Fruit fly (Drosophila melanogaster) whole organism, adult: ENCODE measurements around the gene sog.

Source experiments
- CG11617 ChIP-seq: fragments of 200-800 bp; sonication (Bioruptor generic); optimal IDR thresholded peaks from 2 replicates; lab custom pipeline; 2017; ENCODE audit warnings: mild to moderate bottlenecking, missing biosample characterization, missing genetic modification reagents, missing genetic modification characterization
- CG12768 ChIP-seq: fragments of 200-800 bp; sonication (Bioruptor generic); optimal IDR thresholded peaks from 2 replicates; lab custom pipeline; 2017; ENCODE audit warnings: missing biosample characterization, missing genetic modification characterization, mild to moderate bottlenecking, moderate library complexity, missing genetic modification reagents
- CG14711 ChIP-seq: fragments of 200-800 bp; sonication (Bioruptor generic); optimal IDR thresholded peaks from 2 replicates; lab custom pipeline; 2018; ENCODE audit warnings: missing biosample characterization, mild to moderate bottlenecking, missing genetic modification characterization, moderate library complexity
- CG1620 ChIP-seq: fragments of 200-800 bp; sonication (Bioruptor generic); optimal IDR thresholded peaks from 2 replicates; lab custom pipeline; 2016; ENCODE audit warnings: missing biosample characterization, missing genetic modification characterization
- CG33017 ChIP-seq: fragments of 200-800 bp; sonication (Bioruptor generic); optimal IDR thresholded peaks from 2 replicates; lab custom pipeline; 2018; ENCODE audit warnings: missing biosample characterization, mild to moderate bottlenecking, missing genetic modification characterization, moderate library complexity
- CG5204 ChIP-seq: fragments of 200-800 bp; sonication (Bioruptor generic); optimal IDR thresholded peaks from 2 replicates; lab custom pipeline; 2016; ENCODE audit warnings: missing biosample characterization, missing genetic modification characterization
- CG7045 ChIP-seq: fragments of 200-800 bp; sonication (Bioruptor generic); optimal IDR thresholded peaks from 2 replicates; lab custom pipeline; 2017; ENCODE audit warnings: missing biosample characterization, mild to moderate bottlenecking, missing genetic modification characterization
- CG7101 ChIP-seq: fragments of 200-800 bp; sonication (Bioruptor generic); optimal IDR thresholded peaks from 2 replicates; lab custom pipeline; 2018; ENCODE audit warnings: missing biosample characterization, mild to moderate bottlenecking, missing genetic modification characterization, moderate library complexity
- Clk ChIP-seq: fragments of 200-800 bp; sonication (Bioruptor generic); optimal IDR thresholded peaks from 2 replicates; lab custom pipeline; 2017; ENCODE audit warnings: missing biosample characterization, missing genetic modification characterization
- Crg-1 ChIP-seq: fragments of 200-800 bp; sonication (Bioruptor generic); optimal IDR thresholded peaks from 2 replicates; lab custom pipeline; 2016; ENCODE audit warnings: missing biosample characterization, missing genetic modification characterization
- Hr96 ChIP-seq: fragments of 200-800 bp; sonication (Bioruptor generic); optimal IDR thresholded peaks from 2 replicates; lab custom pipeline; 2016; ENCODE audit warnings: missing biosample characterization, missing genetic modification characterization
- Mnt ChIP-seq: fragments of 200-800 bp; sonication (Bioruptor generic); optimal IDR thresholded peaks from 2 replicates; lab custom pipeline; 2016; ENCODE audit warnings: missing biosample characterization, mild to moderate bottlenecking, missing genetic modification characterization
- bab1 ChIP-seq: fragments of 200-800 bp; sonication (Bioruptor generic); optimal IDR thresholded peaks from 3 replicates; lab custom pipeline; 2019; ENCODE audit warnings: missing biosample characterization, mild to moderate bottlenecking, missing genetic modification characterization, moderate library complexity
- cic ChIP-seq: fragments of 200-800 bp; sonication (Bioruptor generic); optimal IDR thresholded peaks from 2 replicates; lab custom pipeline; 2017; ENCODE audit warnings: missing biosample characterization, mild to moderate bottlenecking, missing genetic modification characterization, moderate library complexity
- cnc ChIP-seq, 2 experiments: fragments of >200 bp; optimal IDR thresholded peaks; 2 replicates each; lab custom pipeline; 2017
- kay ChIP-seq: fragments of 200-800 bp; sonication (Bioruptor generic); peaks from one replicate; lab custom pipeline; 2016; ENCODE audit warnings: missing biosample characterization, missing genetic modification characterization, borderline replicate concordance
- ovo ChIP-seq: fragments of 200-800 bp; sonication (Bioruptor generic); optimal IDR thresholded peaks from 2 replicates; lab custom pipeline; 2016; ENCODE audit warnings: missing biosample characterization, missing genetic modification characterization
- pad ChIP-seq: fragments of 200-800 bp; sonication (Bioruptor generic); optimal IDR thresholded peaks from 3 replicates; lab custom pipeline; 2017; ENCODE audit warnings: missing biosample characterization, missing genetic modification characterization, mild to moderate bottlenecking, moderate library complexity, missing genetic modification reagents
- tj ChIP-seq: fragments of 200-800 bp; sonication (Bioruptor generic); optimal IDR thresholded peaks from 3 replicates; lab custom pipeline; 2017; ENCODE audit warnings: missing biosample characterization, mild to moderate bottlenecking, missing genetic modification characterization, moderate library complexity
- toe ChIP-seq: fragments of 200-800 bp; sonication (Bioruptor generic); optimal IDR thresholded peaks from 2 replicates; lab custom pipeline; 2016; ENCODE audit warnings: missing biosample characterization, missing genetic modification characterization

The sog gene

dm6 chrX:15633313-15633727 lies at the start of gene sog:
sog (minus strand) TSS chrX:15633434.
- TF ChIP-seq Hr96 (no peak), CG7101 (tag; lab: Kevin White, UChicago) (no peak), CG5204 (GFP tag; lab: Kevin White, UChicago) (no peak), toe (GFP tag; lab: Kevin White, UChicago) (no peak), Mnt (GFP tag; lab: Kevin White, UChicago) (no peak)

DNA sequence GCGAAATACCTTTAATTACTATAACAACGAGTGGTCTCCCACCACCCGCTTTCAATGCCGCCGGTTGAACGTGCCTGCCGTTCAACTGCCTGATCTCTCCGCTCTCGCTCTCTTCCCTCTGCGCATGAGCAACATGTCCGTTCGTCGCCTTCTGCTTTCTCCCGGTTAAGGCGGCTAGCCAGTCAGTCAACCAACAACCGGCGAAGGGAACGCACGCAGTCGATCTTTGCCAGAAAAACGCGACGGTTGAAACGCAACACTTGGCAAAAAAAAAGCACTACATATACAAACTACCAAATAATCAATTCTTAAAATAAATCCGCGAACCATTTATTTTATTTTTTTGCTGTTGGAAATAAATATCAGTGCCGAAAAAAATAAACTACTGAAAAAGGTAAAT lies 42.1 kb upstream of the sog start, which contains the start of gene CG12708:
CG12708 (plus strand) TSS at position 183 of the 400 bp plus-strand sequence.
- TF ChIP-seq cnc (optimal IDR thresholded peaks at IDR 0.05; lab: Kevin White, UChicago) (no peak), pad (no peak), CG7101 (tag; lab: Kevin White, UChicago) (no peak), cic (GFP tag; lab: Kevin White, UChicago) (no peak), CG5204 (GFP tag; lab: Kevin White, UChicago) (no peak), tj (GFP tag; lab: Kevin White, UChicago) (no peak), Mnt (GFP tag; lab: Kevin White, UChicago) (no peak), toe (GFP tag; lab: Kevin White, UChicago) (no peak), CG33017 (no peak), bab1 (GFP tag; lab: Kevin White, UChicago) (no peak), Crg-1 (GFP tag; lab: Kevin White, UChicago) (no peak), CG12768 (GFP tag; lab: Kevin White, UChicago) (no peak), Hr96 (no peak), ovo (GFP tag; lab: Kevin White, UChicago) (no peak), kay (GFP tag; lab: Kevin White, UChicago) (no peak)

DNA sequence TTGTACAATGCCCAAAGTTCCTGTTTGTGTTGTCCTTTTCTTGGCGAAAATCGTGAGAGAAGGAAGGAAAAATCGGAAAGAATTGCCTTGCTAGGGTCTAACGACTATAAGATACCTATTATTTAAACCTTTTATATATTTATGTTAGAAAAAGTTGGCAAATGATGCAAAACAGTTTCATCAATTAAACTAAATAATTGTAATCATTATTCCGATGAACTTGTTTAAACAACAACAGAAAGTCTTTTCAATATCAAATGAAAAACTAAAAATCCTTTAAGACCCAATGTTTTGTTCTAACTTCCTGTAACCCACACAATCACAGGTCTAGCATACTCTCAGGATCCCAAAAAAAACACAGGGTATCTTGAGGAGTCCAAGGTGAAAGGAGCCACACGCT lies 41.1 kb upstream of the sog start:
- TF ChIP-seq CG7101 (tag; lab: Kevin White, UChicago) (no peak), kay (GFP tag; lab: Kevin White, UChicago) (no peak), CG5204 (GFP tag; lab: Kevin White, UChicago) (no peak), tj (GFP tag; lab: Kevin White, UChicago) (no peak), toe (GFP tag; lab: Kevin White, UChicago) (no peak), CG7045 (GFP tag; lab: Kevin White, UChicago) (no peak), CG1620 (GFP tag; lab: Kevin White, UChicago) (no peak), cnc (optimal IDR thresholded peaks at IDR 0.05; lab: Kevin White, UChicago) (no peak), CG14711 (tag; lab: Kevin White, UChicago) (no peak), CG33017 (no peak), bab1 (GFP tag; lab: Kevin White, UChicago) (no peak), ovo (GFP tag; lab: Kevin White, UChicago) (no peak), CG11617 (no peak)

dm6 chrX:15671026-15671563 lies 37.9 kb upstream of the sog start, which contains the start of gene CG15646:
CG15646 (minus strand) TSS chrX:15671029.
- TF ChIP-seq CG7045 (GFP tag; lab: Kevin White, UChicago) (no peak), Mnt (GFP tag; lab: Kevin White, UChicago) (no peak), CG14711 (tag; lab: Kevin White, UChicago) (no peak), kay (GFP tag; lab: Kevin White, UChicago) (no peak), bab1 (GFP tag; lab: Kevin White, UChicago) (no peak), CG12768 (GFP tag; lab: Kevin White, UChicago) (no peak), CG33017 (no peak)

DNA sequence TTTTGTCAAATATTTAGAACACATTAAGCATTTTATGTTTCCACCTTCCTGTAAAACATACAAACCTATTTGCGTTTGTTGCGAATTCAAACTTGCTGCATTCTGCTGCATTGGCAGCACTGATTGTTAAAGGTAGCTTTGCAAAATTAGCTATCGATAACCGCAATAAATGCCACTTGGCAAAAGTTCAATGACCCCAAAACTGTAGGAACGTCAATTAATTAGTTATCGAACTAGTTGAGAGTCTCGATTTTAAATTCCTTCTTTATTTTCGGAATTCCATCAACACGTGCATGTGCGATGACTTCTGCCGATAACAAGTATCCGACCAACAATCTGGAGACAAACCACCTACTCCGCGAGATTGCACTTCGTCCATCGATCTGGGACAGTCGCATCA lies 29.1 kb upstream of the sog start, which contains the start of gene CG8119:
CG8119 (plus strand) TSS at position 301 of the 400 bp plus-strand sequence.
- no peak for TF ChIP-seq CG7101 (tag; lab: Kevin White, UChicago)
- no peak for TF ChIP-seq Mnt (GFP tag; lab: Kevin White, UChicago)
- no peak for TF ChIP-seq CG12768 (GFP tag; lab: Kevin White, UChicago)
- no peak for TF ChIP-seq toe (GFP tag; lab: Kevin White, UChicago)
- TF ChIP-seq CG5204 (GFP tag; lab: Kevin White, UChicago): no peak
- TF ChIP-seq CG14711 (tag; lab: Kevin White, UChicago): no peak
- no peak for TF ChIP-seq tj (GFP tag; lab: Kevin White, UChicago)
- no peak for TF ChIP-seq CG7045 (GFP tag; lab: Kevin White, UChicago)
- no peak for TF ChIP-seq Crg-1 (GFP tag; lab: Kevin White, UChicago)
- no peak for TF ChIP-seq cic (GFP tag; lab: Kevin White, UChicago)
- no peak for TF ChIP-seq kay (GFP tag; lab: Kevin White, UChicago)
- no peak for TF ChIP-seq Hr96
- no peak for TF ChIP-seq pad
- TF ChIP-seq CG1620 (GFP tag; lab: Kevin White, UChicago): no peak
- TF ChIP-seq ovo (GFP tag; lab: Kevin White, UChicago): no peak
- TF ChIP-seq CG33017: no peak
- no peak for TF ChIP-seq bab1 (GFP tag; lab: Kevin White, UChicago)

DNA sequence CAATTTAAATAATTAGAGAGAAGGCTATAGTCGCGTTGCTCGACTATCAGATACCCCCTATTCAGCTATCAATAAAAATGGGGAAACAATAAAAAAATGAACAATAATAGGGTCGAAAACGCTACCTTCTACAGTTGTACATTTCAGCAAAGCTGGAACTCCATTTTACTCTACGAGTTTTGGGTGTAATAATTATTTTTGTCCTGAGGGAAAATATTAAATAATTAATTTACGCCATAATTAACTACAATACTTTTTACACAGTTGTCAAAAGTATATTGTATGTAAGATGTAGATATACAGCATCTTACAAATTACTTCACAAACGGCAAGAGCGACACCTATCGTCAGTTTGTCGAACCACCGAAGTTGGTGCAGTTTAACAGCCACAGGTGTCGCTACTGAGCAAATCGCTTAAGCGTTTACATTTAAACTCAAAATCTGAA lies 20.2 kb upstream of the sog start:
- TF ChIP-seq Clk (GFP tag; lab: Kevin White, UChicago) (no peak), tj (GFP tag; lab: Kevin White, UChicago) (no peak), CG12768 (GFP tag; lab: Kevin White, UChicago) (no peak), Mnt (GFP tag; lab: Kevin White, UChicago) (no peak), toe (GFP tag; lab: Kevin White, UChicago) (peak; percentile 8), CG1620 (GFP tag; lab: Kevin White, UChicago) (peak; percentile 4), CG5204 (GFP tag; lab: Kevin White, UChicago) (peak; percentile 7), pad (no peak), CG7045 (GFP tag; lab: Kevin White, UChicago) (no peak), kay (GFP tag; lab: Kevin White, UChicago) (no peak), CG14711 (tag; lab: Kevin White, UChicago) (no peak), CG33017 (no peak)
